Worm (Caenorhabditis elegans) whole organism, L1 larva: ENCODE measurements around the gene scav-2.

ENCODE experiments used
- Y116A8C.19 ChIP-seq: sonication (generic microtip); optimal IDR thresholded peaks from 2 replicates; lab custom pipeline; 2016; ENCODE audit warnings: missing compliant biosample characterization, missing genetic modification characterization, borderline replicate concordance
- aly-2 ChIP-seq: fragments of 150-350 bp; optimal IDR thresholded peaks from 2 replicates; lab custom pipeline; 2014; ENCODE audit warnings: missing biosample characterization, missing genetic modification characterization
- ama-1 ChIP-seq: fragments of 150-350 bp; optimal IDR thresholded peaks from 2 replicates; lab custom pipeline; 2014
- blmp-1 ChIP-seq: fragments of 150-350 bp; optimal IDR thresholded peaks from 2 replicates; lab custom pipeline; 2014; ENCODE audit warnings: missing biosample characterization, missing genetic modification characterization
- ceh-63 ChIP-seq: fragments of 200-800 bp; sonication (Bioruptor generic); optimal IDR thresholded peaks from 2 replicates; lab custom pipeline; 2018; ENCODE audit warnings: mild to moderate bottlenecking, missing genetic modification characterization, missing compliant biosample characterization
- ceh-82 ChIP-seq, 3 experiments: fragments of 150-350 bp in 1 of 3; sonication (generic microtip) in 2 of 3; optimal IDR thresholded peaks; 2 replicates each; lab custom pipeline; 2014 to 2017; ENCODE audit warnings: missing biosample characterization in 3 of 3, missing genetic modification characterization in 3 of 3
- ceh-88 ChIP-seq: fragments of 200-800 bp; sonication (Bioruptor generic); IDR thresholded peaks from 2 replicates; pipeline ENCODE4 v1.3.6; 2022; ENCODE audit warnings: missing genetic modification characterization, missing compliant biosample characterization
- dpl-1 ChIP-seq, 3 experiments: fragments of 150-350 bp in 2 of 3; sonication (generic microtip) in 1 of 3; optimal IDR thresholded peaks; 2 replicates each; lab custom pipeline; 2014 to 2017; ENCODE audit warnings: missing biosample characterization in 3 of 3, missing genetic modification characterization in 3 of 3, missing genetic modification reagents in 3 of 3
- dsc-1 ChIP-seq: sonication (generic microtip); optimal IDR thresholded peaks from 2 replicates; lab custom pipeline; 2016; ENCODE audit warnings: mild to moderate bottlenecking, missing genetic modification characterization, missing compliant biosample characterization
- efl-1 ChIP-seq, 4 experiments: fragments of 150-350 bp; optimal IDR thresholded peaks in 3 of 4; peaks in 1 of 4; 1 replicate in 1 of 4; 2 replicates in 3 of 4; lab custom pipeline; 2014; ENCODE audit warnings: missing biosample characterization in 2 of 4, missing genetic modification characterization in 2 of 4, missing genetic modification reagents in 2 of 4
- efl-3 ChIP-seq: fragments of 200-800 bp; sonication (Bioruptor generic); optimal IDR thresholded peaks from 2 replicates; lab custom pipeline; 2018; ENCODE audit warnings: mild to moderate bottlenecking, missing genetic modification characterization, missing compliant biosample characterization
- egl-27 ChIP-seq, 2 experiments: fragments of 150-350 bp in 1 of 2; sonication (generic microtip); optimal IDR thresholded peaks; 3 replicates each; lab custom pipeline; 2017 to 2018; ENCODE audit warnings: missing biosample characterization in 2 of 2, missing genetic modification characterization in 2 of 2, missing genetic modification reagents in 2 of 2
- elt-2 ChIP-seq: sonication (generic microtip); optimal IDR thresholded peaks from 2 replicates; lab custom pipeline; 2016; ENCODE audit warnings: missing genetic modification characterization, mild to moderate bottlenecking, inconsistent platforms, missing compliant biosample characterization, missing genetic modification reagents
- elt-3 ChIP-seq, 6 experiments: fragments of 150-350 bp in 1 of 6; sonication (generic microtip); optimal IDR thresholded peaks; 2 replicates each; lab custom pipeline; 2017 to 2018; ENCODE audit warnings: missing biosample characterization in 6 of 6, missing genetic modification characterization in 6 of 6, inconsistent platforms in 1 of 6
- grh-1 ChIP-seq: fragments of 200-800 bp; sonication (Bioruptor generic); IDR thresholded peaks from 2 replicates; pipeline ENCODE4 v1.3.6; 2022; ENCODE audit warnings: missing genetic modification reagents, missing genetic modification characterization, missing compliant biosample characterization
- hlh-4 ChIP-seq: sonication (generic microtip); optimal IDR thresholded peaks from 2 replicates; lab custom pipeline; 2016; ENCODE audit warnings: mild to moderate bottlenecking, missing genetic modification characterization, missing compliant biosample characterization
- hpl-2 ChIP-seq: fragments of 150-350 bp; optimal IDR thresholded peaks from 2 replicates; lab custom pipeline; 2014; ENCODE audit warnings: missing biosample characterization, missing genetic modification reagents, missing genetic modification characterization
- irx-1 ChIP-seq: sonication (generic microtip); optimal IDR thresholded peaks from 2 replicates; lab custom pipeline; 2016; ENCODE audit warnings: missing genetic modification characterization, missing compliant biosample characterization
- lin-13 ChIP-seq: fragments of 150-350 bp; optimal IDR thresholded peaks from 2 replicates; lab custom pipeline; 2014; ENCODE audit warnings: missing biosample characterization, missing genetic modification reagents, missing genetic modification characterization
- lin-14 ChIP-seq: fragments of 200-800 bp; sonication (Bioruptor generic); optimal IDR thresholded peaks from 2 replicates; lab custom pipeline; 2018; ENCODE audit warnings: mild to moderate bottlenecking, missing genetic modification characterization, moderate library complexity, missing compliant biosample characterization
- lin-35 ChIP-seq, 2 experiments: fragments of 150-350 bp; optimal IDR thresholded peaks; 2 replicates each; lab custom pipeline; 2014; ENCODE audit warnings: missing biosample characterization in 2 of 2, missing genetic modification characterization in 2 of 2, missing genetic modification reagents in 2 of 2
- lsy-2 ChIP-seq, 2 experiments: fragments of 150-350 bp; optimal IDR thresholded peaks; 2 replicates each; lab custom pipeline; 2014; ENCODE audit warnings: missing biosample characterization in 2 of 2, missing genetic modification characterization in 2 of 2
- mdl-1 ChIP-seq, 2 experiments: fragments of 150-350 bp; optimal IDR thresholded peaks; 2 replicates each; lab custom pipeline; 2014 to 2017; ENCODE audit warnings: missing biosample characterization in 2 of 2, missing genetic modification characterization in 2 of 2, inconsistent platforms in 1 of 2
- mef-2 ChIP-seq: fragments of 150-350 bp; optimal IDR thresholded peaks from 2 replicates; lab custom pipeline; 2014; ENCODE audit warnings: missing biosample characterization, missing genetic modification characterization
- nhr-11 ChIP-seq: fragments of 150-350 bp; optimal IDR thresholded peaks from 2 replicates; lab custom pipeline; 2014; ENCODE audit warnings: missing biosample characterization, missing genetic modification characterization
- nhr-19 ChIP-seq: fragments of 200-800 bp; sonication (Bioruptor generic); conservative IDR thresholded peaks from 2 replicates; pipeline ENCODE4 v1.3.6; 2022; ENCODE audit warnings: missing genetic modification characterization, missing compliant biosample characterization
- nhr-20 ChIP-seq: sonication (generic microtip); optimal IDR thresholded peaks from 2 replicates; lab custom pipeline; 2016; ENCODE audit warnings: mild to moderate bottlenecking, missing genetic modification characterization, missing compliant biosample characterization
- nhr-71 ChIP-seq: sonication (generic microtip); optimal IDR thresholded peaks from 2 replicates; lab custom pipeline; 2016; ENCODE audit warnings: mild to moderate bottlenecking, missing genetic modification characterization, moderate library complexity, missing compliant biosample characterization
- nhr-76 ChIP-seq: sonication (generic microtip); optimal IDR thresholded peaks from 2 replicates; lab custom pipeline; 2017; ENCODE audit warnings: missing biosample characterization, missing genetic modification characterization
- pax-3 ChIP-seq: fragments of 200-800 bp; sonication (Bioruptor generic); optimal IDR thresholded peaks from 2 replicates; lab custom pipeline; 2018; ENCODE audit warnings: mild to moderate bottlenecking, missing genetic modification characterization, moderate library complexity, missing compliant biosample characterization
- pqm-1 ChIP-seq: sonication (generic microtip); optimal IDR thresholded peaks from 3 replicates; lab custom pipeline; 2017; ENCODE audit warnings: missing biosample characterization, missing genetic modification characterization
- rnt-1 ChIP-seq: sonication (generic microtip); optimal IDR thresholded peaks from 2 replicates; lab custom pipeline; 2016; ENCODE audit warnings: mild to moderate bottlenecking, missing genetic modification characterization, moderate library complexity, missing compliant biosample characterization
- skn-1 ChIP-seq: fragments of 150-350 bp; optimal IDR thresholded peaks from 2 replicates; lab custom pipeline; 2014; ENCODE audit warnings: missing biosample characterization, missing genetic modification characterization
- snpc-4 ChIP-seq: fragments of 150-350 bp; optimal IDR thresholded peaks from 2 replicates; lab custom pipeline; 2014; ENCODE audit warnings: missing biosample characterization, missing genetic modification characterization
- snu-23 ChIP-seq: sonication (generic microtip); optimal IDR thresholded peaks from 2 replicates; lab custom pipeline; 2016; ENCODE audit warnings: missing genetic modification characterization, missing compliant biosample characterization
- sup-37 ChIP-seq: fragments of 200-800 bp; sonication (Bioruptor generic); optimal IDR thresholded peaks from 2 replicates; lab custom pipeline; 2018; ENCODE audit warnings: mild to moderate bottlenecking, missing genetic modification characterization, missing compliant biosample characterization
- unc-86 ChIP-seq: sonication (generic microtip); optimal IDR thresholded peaks from 2 replicates; lab custom pipeline; 2016; ENCODE audit warnings: missing genetic modification characterization, missing compliant biosample characterization
- xbp-1 ChIP-seq: sonication (generic microtip); optimal IDR thresholded peaks from 2 replicates; lab custom pipeline; 2016; ENCODE audit warnings: missing genetic modification characterization, missing compliant biosample characterization
- zag-1 ChIP-seq: fragments of 150-350 bp; optimal IDR thresholded peaks from 2 replicates; lab custom pipeline; 2014; ENCODE audit warnings: missing biosample characterization, missing genetic modification characterization

The scav-2 gene

DNA sequence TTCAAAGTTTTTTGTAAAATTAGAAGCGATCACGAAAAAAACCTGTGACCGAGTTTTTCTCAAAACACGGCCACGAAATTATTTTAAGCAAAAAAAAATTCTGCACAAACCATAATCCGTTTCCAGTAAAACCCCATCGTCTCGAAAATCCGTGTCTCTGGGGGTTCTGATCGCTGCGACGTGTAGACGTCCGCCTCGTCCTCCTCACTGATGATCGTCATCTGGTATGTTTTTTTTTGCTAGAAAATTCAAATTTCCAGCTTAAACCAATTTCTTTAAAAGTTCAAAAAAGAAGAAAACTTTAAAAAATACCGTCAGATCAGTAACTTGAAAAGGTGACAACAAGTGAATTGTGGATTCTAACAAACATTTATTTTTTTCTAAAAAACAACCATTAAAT lies 8.6 kb downstream of the scav-2 start, which contains the start of gene Y76A2B.4:
Y76A2B.4 (minus strand) TSS at position 241 of the 400 bp plus-strand sequence.
- no peak for TF ChIP-seq irx-1 (tag; lab: Kevin White, UChicago)
- TF ChIP-seq rnt-1, result no peak
- TF ChIP-seq ceh-63, result no peak
- peak; percentile 61 for TF ChIP-seq ama-1 (lab: Kevin White, UChicago)
- TF ChIP-seq dpl-1 (GFP tag; optimal IDR thresholded peaks at IDR 0.05; lab: Kevin White, UChicago), result no peak

DNA sequence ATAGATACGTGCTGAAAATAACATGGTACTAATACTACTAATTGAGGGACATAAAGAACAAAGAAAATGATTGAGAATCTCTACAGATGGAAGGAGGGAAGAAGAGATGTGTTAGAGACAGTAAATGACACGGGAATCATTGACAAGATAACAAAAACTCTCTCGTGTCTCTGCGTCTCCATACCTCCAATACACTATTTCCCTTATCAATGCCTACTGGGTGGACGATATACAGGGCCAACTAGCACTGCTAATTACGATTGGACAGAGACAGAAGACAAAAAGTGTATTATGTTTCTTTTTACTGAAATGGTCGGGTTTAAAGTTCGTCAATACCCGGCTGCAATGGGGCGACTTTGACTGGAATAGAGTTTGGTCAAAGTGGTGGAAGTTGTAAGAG lies 10.5 kb downstream of the scav-2 start:
- peak in 1 of 2 experiments; percentile 41 for TF ChIP-seq mdl-1 (tag; optimal IDR thresholded peaks at IDR 0.05; lab: Kevin White, UChicago)
- TF ChIP-seq elt-3 (tag; optimal IDR thresholded peaks at IDR 0.05; lab: Kevin White, UChicago), result peak; percentile 67 to 92 (median 87)
- TF ChIP-seq nhr-76, result no peak
- no peak for TF ChIP-seq efl-3 (GFP tag; lab: Kevin White, UChicago)
- TF ChIP-seq ceh-88, result no peak
- peak; percentile 59 for TF ChIP-seq elt-2 (tag; lab: Kevin White, UChicago)
- TF ChIP-seq efl-1 (optimal IDR thresholded peaks at IDR 0.05; lab: Kevin White, UChicago), result no peak
- TF ChIP-seq efl-1 (GFP tag; optimal IDR thresholded peaks at IDR 0.05 in 1 of 2; lab: Kevin White, UChicago), result peak in 1 of 2 experiments; percentile 92
- TF ChIP-seq nhr-20 (tag; lab: Kevin White, UChicago), result peak; percentile 20
- TF ChIP-seq nhr-11, result no peak
- TF ChIP-seq pqm-1 (tag; lab: Kevin White, UChicago), result peak; percentile 26
- no peak for TF ChIP-seq ceh-82 (tag; optimal IDR thresholded peaks at IDR 0.05; lab: Kevin White, UChicago)
- TF ChIP-seq hlh-4 (tag; lab: Kevin White, UChicago), result no peak
- peak; percentile 46 for TF ChIP-seq blmp-1 (tag; lab: Kevin White, UChicago)
- TF ChIP-seq lin-14, result peak; percentile 45
- peak in 1 of 2 experiments; percentile 36 for TF ChIP-seq lin-35 (GFP tag; optimal IDR thresholded peaks at IDR 0.05; lab: Kevin White, UChicago)
- no peak for TF ChIP-seq dsc-1 (tag; lab: Kevin White, UChicago)
- no peak for TF ChIP-seq hpl-2 (GFP tag; lab: Kevin White, UChicago)
- no peak for TF ChIP-seq unc-86 (tag; lab: Kevin White, UChicago)
- no peak for TF ChIP-seq pax-3
- TF ChIP-seq lsy-2 (tag; optimal IDR thresholded peaks at IDR 0.05; lab: Kevin White, UChicago), result no peak
- peak; percentile 39 for TF ChIP-seq snu-23 (GFP tag; lab: Kevin White, UChicago)
- TF ChIP-seq xbp-1 (tag; lab: Kevin White, UChicago), result no peak

DNA sequence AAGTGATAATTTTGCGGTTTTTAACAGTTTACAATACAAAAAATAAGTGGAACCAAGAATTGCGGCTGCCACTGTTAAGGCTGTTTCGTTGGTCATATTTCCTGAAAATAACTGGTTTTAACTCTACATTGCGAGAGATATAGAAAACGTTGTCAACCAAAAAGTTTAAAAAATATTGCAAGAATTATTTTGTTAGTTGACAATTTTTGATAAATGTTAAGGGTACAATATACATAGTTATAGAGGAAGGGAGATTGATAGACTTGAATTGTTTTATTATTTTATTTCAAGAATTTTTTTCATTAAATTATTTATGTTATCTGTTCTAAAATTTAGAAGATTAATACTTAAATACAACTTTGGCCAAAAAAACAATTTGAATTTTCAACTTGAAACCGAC lies 11.7 kb downstream of the scav-2 start, which contains the start of gene acs-5:
acs-5 (minus strand) TSS at position 101 of the 400 bp plus-strand sequence.
- no peak for TF ChIP-seq Y116A8C.19 (tag; lab: Kevin White, UChicago)
- TF ChIP-seq dpl-1 (GFP tag; optimal IDR thresholded peaks at IDR 0.05; lab: Kevin White, UChicago), result no peak
- no peak for TF ChIP-seq zag-1
- no peak for TF ChIP-seq mef-2 (tag; lab: Kevin White, UChicago)
- no peak for TF ChIP-seq sup-37
- no peak for TF ChIP-seq egl-27 (tag; optimal IDR thresholded peaks at IDR 0.05; lab: Kevin White, UChicago)
- no peak for TF ChIP-seq skn-1 (tag; lab: Kevin White, UChicago)
- no peak for TF ChIP-seq lin-13 (GFP tag; lab: Kevin White, UChicago)
- no peak for TF ChIP-seq elt-2 (tag; lab: Kevin White, UChicago)
- no peak for TF ChIP-seq aly-2 (tag; lab: Kevin White, UChicago)
- no peak for TF ChIP-seq nhr-19 (GFP tag; lab: Robert Waterston, UW)
- no peak for TF ChIP-seq nhr-71 (tag; lab: Kevin White, UChicago)
- TF ChIP-seq grh-1, result no peak
- TF ChIP-seq snpc-4 (tag; lab: Kevin White, UChicago), result no peak
- TF ChIP-seq irx-1 (tag; lab: Kevin White, UChicago), result no peak
- TF ChIP-seq, all 84 proteins: peak for 0
